Worm (Caenorhabditis elegans) whole organism, L4/young adult: Measurements from ENCODE around the gene F41E6.17.

ENCODE experiments used
- W03F9.2 ChIP-seq: fragments of 150-350 bp; optimal IDR thresholded peaks from 2 replicates; lab custom pipeline; 2014; ENCODE audit warnings: missing biosample characterization, missing genetic modification characterization
- dao-5 ChIP-seq: sonication (generic microtip); optimal IDR thresholded peaks from 2 replicates; lab custom pipeline; 2016; ENCODE audit warnings: missing genotype, missing genetic modification characterization, moderate library complexity, missing compliant biosample characterization
- him-1 ChIP-seq: sonication (generic microtip); optimal IDR thresholded peaks from 2 replicates; lab custom pipeline; 2016; ENCODE audit warnings: missing genotype, missing genetic modification reagents, missing genetic modification characterization, missing compliant biosample characterization

Gene F41E6.17

DNA sequence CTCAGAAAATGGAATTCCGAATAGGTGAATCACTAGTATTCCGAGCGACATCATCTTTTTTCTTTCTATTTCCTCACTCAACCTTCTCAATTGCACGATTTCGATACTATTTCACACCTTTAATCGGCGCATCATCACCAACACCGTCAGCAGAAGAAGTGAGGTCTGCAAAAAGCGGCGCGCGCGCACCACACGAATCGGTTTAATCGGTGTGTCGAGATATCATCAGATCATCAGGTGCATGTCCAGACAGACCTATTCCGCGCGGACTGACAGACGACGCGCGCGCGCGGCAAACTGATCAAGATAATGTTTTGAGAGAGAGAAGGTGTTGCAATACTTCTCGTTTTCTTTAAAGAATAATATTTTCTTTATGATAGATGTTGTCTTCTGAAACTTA is 36.6 kb downstream of the F41E6.17 start:
- no peak for TF ChIP-seq dao-5
- TF ChIP-seq him-1: no peak
- no peak for TF ChIP-seq W03F9.2 (tag; lab: Kevin White, UChicago)

- no peak for TF ChIP-seq dao-5
- TF ChIP-seq W03F9.2 (tag; lab: Kevin White, UChicago): no peak
- TF ChIP-seq him-1: no peak
Measured at ce11 chrV:8661241-8661954, 37.5 kb downstream of the F41E6.17 start.

DNA sequence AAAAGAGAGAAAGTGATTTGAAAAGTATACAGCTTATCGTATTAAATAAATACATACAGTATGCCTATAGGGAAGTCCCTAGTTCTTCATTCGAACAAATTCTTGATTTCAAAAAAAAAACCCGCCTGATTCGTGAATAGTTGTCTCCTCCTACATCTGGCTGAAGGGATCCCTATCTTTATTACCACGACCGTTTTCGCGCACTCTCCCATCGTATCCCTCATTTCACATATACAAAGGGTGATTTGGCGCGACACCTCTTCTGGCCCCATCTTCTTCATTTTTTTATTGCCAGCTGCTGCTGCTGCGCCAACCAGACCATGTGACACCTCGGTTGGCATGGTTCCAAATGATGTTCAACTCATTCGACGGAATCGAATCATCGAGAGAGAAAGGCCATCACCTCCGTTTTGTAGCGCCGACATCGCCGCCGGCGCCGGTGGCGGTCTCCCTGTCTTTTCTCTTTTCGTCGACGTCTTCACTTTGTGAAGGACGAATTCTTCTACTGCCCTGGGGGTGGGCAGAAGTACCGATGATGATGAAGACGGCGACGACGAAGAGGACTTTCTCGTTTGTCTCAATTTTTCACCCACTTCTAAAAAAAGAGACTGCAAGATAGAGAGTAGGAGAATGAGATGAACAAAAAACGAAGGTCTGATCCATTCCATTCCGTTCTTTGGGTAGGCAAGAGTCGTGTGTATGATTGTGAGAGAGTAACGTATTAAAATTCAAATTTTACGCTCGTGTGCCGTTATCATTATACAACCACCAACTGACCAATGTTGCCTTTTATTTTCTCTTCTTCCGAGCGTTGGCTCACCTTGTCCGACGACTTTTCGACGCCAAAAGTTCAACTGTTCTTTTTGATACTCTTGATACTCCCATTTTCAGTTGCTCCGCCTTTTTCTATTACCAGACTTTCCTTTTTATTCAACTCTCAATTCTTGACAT is 38.4 kb downstream of the F41E6.17 start:
- TF ChIP-seq dao-5 (no peak), W03F9.2 (tag; lab: Kevin White, UChicago) (no peak), him-1 (no peak)

DNA sequence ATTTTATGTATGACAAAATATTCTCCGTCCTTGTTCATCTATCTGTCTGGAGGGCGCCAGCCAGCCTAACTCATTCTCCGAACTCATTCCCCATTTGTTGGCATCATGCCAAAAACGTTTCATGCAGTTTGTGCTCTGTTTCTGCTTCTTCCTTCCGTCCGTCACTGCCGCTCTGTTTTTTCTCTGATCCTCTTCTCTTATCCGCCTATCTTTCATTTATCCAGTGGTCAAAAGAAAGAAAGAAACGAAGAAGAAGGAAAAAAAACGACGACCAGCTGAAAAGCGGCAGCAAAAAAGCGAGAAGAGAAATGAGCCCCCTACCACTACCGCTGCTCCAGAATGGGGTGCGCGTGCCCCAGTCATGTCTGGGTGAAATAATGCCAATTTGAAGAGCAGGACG is 39.1 kb downstream of the F41E6.17 start:
- TF ChIP-seq dao-5 (no peak), W03F9.2 (tag; lab: Kevin White, UChicago) (no peak), him-1 (no peak)

DNA sequence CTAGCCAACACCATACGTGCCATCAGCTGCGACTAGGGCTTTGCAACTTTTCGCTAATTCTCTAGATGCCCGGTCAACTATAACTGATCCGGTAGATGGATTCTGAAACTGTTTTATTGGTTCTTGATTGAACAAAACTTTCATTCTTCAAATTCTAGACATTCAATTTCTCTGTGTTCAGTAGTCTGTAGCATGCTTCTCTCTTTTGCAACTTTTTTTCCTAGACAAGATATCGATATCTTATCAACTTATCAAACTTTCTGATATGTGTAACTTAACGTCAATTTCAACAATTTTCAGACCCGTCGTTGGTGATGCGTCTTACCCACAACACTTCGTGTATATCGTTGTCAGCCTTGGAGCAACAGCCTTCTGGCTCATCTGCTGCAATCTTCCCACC is 41.9 kb downstream of the F41E6.17 start, which contains the start of gene ZC190.4:
Gene ZC190.4 (plus strand): TSS at position 301 of the 400 bp plus-strand sequence.
- TF ChIP-seq dao-5: no peak
- TF ChIP-seq W03F9.2 (tag; lab: Kevin White, UChicago): no peak
- no peak for TF ChIP-seq him-1

- TF ChIP-seq him-1 (no peak), W03F9.2 (tag; lab: Kevin White, UChicago) (no peak), dao-5 (no peak)
Measured at ce11 chrV:8667230-8668021, 43.5 kb downstream of the F41E6.17 start.

ce11 chrV:8668224-8668623 is 44.3 kb downstream of the F41E6.17 start:
- no peak for TF ChIP-seq him-1
- TF ChIP-seq dao-5: no peak
- no peak for TF ChIP-seq W03F9.2 (tag; lab: Kevin White, UChicago)

DNA sequence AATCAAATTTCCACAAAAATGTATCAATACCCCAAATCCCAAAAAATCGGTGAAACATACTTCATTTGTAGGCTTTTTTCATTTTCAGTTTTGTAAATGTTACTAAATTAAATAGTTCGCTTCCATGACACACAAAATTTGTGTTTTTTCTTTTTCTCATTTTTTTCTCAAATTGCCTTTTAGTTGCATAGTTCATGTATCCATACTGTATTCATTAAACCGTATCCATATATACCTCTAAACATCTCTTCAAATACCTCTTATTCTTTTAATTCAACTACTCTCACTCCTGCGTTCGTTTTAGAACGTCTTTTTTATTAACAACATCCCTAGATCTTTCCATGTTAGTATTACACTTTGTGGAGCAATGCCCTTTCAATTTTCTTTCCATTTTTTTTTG is 46.9 kb downstream of the F41E6.17 start:
- TF ChIP-seq dao-5: no peak
- TF ChIP-seq him-1: no peak
- TF ChIP-seq W03F9.2 (tag; lab: Kevin White, UChicago): no peak

ce11 chrV:8671568-8672123 is 47.7 kb downstream of the F41E6.17 start:
- TF ChIP-seq dao-5 (no peak), him-1 (no peak), W03F9.2 (tag; lab: Kevin White, UChicago) (no peak)

DNA sequence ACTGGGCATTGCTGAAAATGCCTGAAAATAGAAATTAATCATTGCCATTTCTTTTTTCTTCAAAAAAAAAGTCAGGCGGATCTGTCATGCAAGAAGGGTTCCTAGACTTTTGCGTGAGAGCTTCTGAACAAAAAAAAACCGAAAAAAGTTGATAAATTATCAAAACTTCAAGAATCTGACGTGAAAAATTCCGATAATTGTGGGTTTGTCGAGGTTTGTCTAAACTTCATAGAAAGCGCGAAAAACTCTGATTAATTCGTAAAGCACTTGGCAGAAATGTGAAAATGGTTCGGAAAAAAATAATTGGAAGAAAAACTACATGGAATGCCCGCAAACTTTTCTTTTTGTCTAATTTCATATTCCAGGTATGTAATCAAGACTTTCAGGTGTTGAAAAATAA is 49.6 kb downstream of the F41E6.17 start, which contains the start of gene ZC190.5:
Gene ZC190.5 (minus strand): TSS at position 101 of the 400 bp plus-strand sequence.
- TF ChIP-seq dao-5 (no peak), him-1 (no peak), W03F9.2 (tag; lab: Kevin White, UChicago) (no peak)
